Worm (Caenorhabditis elegans) whole organism, L4 larva: ENCODE measurements around the gene C15H9.3.

Source experiments
- daf-12 ChIP-seq: fragments of 150-350 bp; optimal IDR thresholded peaks from 2 replicates; lab custom pipeline; 2014; ENCODE audit warnings: missing biosample characterization, missing genetic modification reagents, missing genetic modification characterization
- lin-13 ChIP-seq: fragments of 150-350 bp; optimal IDR thresholded peaks from 2 replicates; lab custom pipeline; 2014; ENCODE audit warnings: missing biosample characterization, missing genetic modification reagents, missing genetic modification characterization
- pqm-1 ChIP-seq: sonication (generic microtip); optimal IDR thresholded peaks from 2 replicates; lab custom pipeline; 2017; ENCODE audit warnings: missing biosample characterization, missing genetic modification characterization
- unc-39 ChIP-seq: sonication (generic microtip); optimal IDR thresholded peaks from 2 replicates; lab custom pipeline; 2017; ENCODE audit warnings: missing biosample characterization, missing genetic modification characterization

DNA sequence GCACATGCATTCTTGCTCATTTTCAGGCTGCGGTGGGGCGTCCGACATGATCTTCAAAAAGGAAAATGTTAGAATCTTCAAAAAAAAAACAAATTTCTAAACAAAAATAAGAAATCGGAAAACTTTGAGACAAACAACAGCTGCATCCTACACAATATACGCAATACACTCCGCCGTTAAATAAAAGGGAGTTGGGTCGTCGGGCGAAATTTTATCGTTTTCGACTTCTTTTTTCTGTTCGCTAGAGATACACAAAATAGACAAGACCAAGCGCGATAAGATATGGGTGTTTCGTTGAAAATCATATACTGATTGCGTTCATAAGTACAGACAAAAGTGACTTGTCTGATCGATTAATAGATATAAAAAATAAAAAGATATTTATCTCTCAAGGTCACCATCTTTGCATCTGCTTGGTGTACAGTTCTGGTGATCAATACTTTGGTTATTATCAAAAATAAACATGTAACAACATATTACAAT lies 6.3 kb upstream of the C15H9.3 start, which contains the start of gene kynu-1:
- TF ChIP-seq daf-12 (tag; lab: Kevin White, UChicago) (no peak), pqm-1 (no peak), unc-39 (tag; lab: Kevin White, UChicago) (no peak), lin-13 (GFP tag; lab: Kevin White, UChicago) (no peak)
